Fruit fly (Drosophila melanogaster) whole organism, embryonic: ENCODE measurements around the gene CG42571.
A peak's percentile ranks its signal among the peaks of the same experiment; 100 is the strongest.

ENCODE experiments used
- Awh ChIP-seq: fragments of 200-800 bp; sonication (Bioruptor generic); IDR thresholded peaks from 2 replicates; pipeline ENCODE4, ENCODE4 v1.3.6; 2022; ENCODE audit warnings: missing biosample characterization, missing genetic modification characterization
- BtbVII ChIP-seq: fragments of 200-800 bp; sonication (Bioruptor generic); optimal IDR thresholded peaks from 3 replicates; lab custom pipeline; 2017; ENCODE audit warnings: missing biosample characterization, mild to moderate bottlenecking, missing genetic modification characterization
- CG10543 ChIP-seq: fragments of 200-800 bp; sonication (Bioruptor generic); optimal IDR thresholded peaks from 3 replicates; lab custom pipeline; 2017; ENCODE audit warnings: missing biosample characterization, mild to moderate bottlenecking, missing genetic modification characterization, moderate library complexity
- CG10979 ChIP-seq: fragments of 200-800 bp; sonication (Bioruptor generic); optimal IDR thresholded peaks from 2 replicates; lab custom pipeline; 2018; ENCODE audit warnings: missing biosample characterization, mild to moderate bottlenecking, missing genetic modification characterization, moderate library complexity
- CG11560 ChIP-seq: fragments of 200-800 bp; sonication (Bioruptor generic); IDR thresholded peaks from 3 replicates; pipeline ENCODE4 v1.3.6; 2022; ENCODE audit warnings: missing biosample characterization, missing genetic modification characterization
- CG1233 ChIP-seq: fragments of 200-800 bp; sonication (Bioruptor generic); optimal IDR thresholded peaks from 4 replicates; lab custom pipeline; 2018; ENCODE audit warnings: missing biosample characterization, mild to moderate bottlenecking, missing genetic modification characterization
- CG13123 ChIP-seq: fragments of 200-800 bp; sonication (Bioruptor generic); optimal IDR thresholded peaks from 2 replicates; lab custom pipeline; 2016; ENCODE audit warnings: missing biosample characterization, missing genetic modification characterization
- CG17829 ChIP-seq: fragments of 200-800 bp; optimal IDR thresholded peaks from 2 replicates; lab custom pipeline; 2019; ENCODE audit warnings: missing biosample characterization, mild to moderate bottlenecking, missing genetic modification characterization, moderate library complexity
- CG42726 ChIP-seq: fragments of 200-800 bp; sonication (Bioruptor generic); IDR thresholded peaks from 2 replicates; pipeline ENCODE4 v1.3.6; 2022; ENCODE audit warnings: missing biosample characterization, missing genetic modification characterization; ENCODE audit not compliant: partially characterized antibody
- CG4707 ChIP-seq: fragments of 200-800 bp; sonication (Bioruptor generic); optimal IDR thresholded peaks from 2 replicates; lab custom pipeline; 2018; ENCODE audit warnings: missing biosample characterization, mild to moderate bottlenecking, missing genetic modification characterization, moderate library complexity
- CG5245 ChIP-seq: fragments of 200-800 bp; sonication (Bioruptor generic); optimal IDR thresholded peaks from 3 replicates; lab custom pipeline; 2016; ENCODE audit warnings: missing biosample characterization, missing genetic modification characterization
- CG6175 ChIP-seq: fragments of 200-800 bp; sonication (Bioruptor generic); IDR thresholded peaks from 3 replicates; pipeline ENCODE4 v1.3.6; 2022; ENCODE audit warnings: missing biosample characterization, missing genetic modification characterization
- CG6791 ChIP-seq: fragments of 200-800 bp; sonication (Bioruptor generic); IDR thresholded peaks from 3 replicates; pipeline ENCODE4 v1.3.6; 2022; ENCODE audit warnings: missing biosample characterization, missing genetic modification characterization; ENCODE audit not compliant: partially characterized antibody
- CG6813 ChIP-seq: fragments of 200-800 bp; sonication (Bioruptor generic); optimal IDR thresholded peaks from 2 replicates; lab custom pipeline; 2017; ENCODE audit warnings: missing biosample characterization, missing genetic modification characterization, mild to moderate bottlenecking, moderate library complexity, missing genetic modification reagents
- CG7963 ChIP-seq: fragments of 200-800 bp; sonication (Bioruptor generic); IDR thresholded peaks from 3 replicates; pipeline ENCODE4 v1.3.6; 2022; ENCODE audit warnings: missing biosample characterization, missing genetic modification characterization; ENCODE audit not compliant: partially characterized antibody
- Camta ChIP-seq: fragments of 200-800 bp; sonication (Bioruptor generic); optimal IDR thresholded peaks from 2 replicates; lab custom pipeline; 2016; ENCODE audit warnings: missing biosample characterization, missing genetic modification characterization
- CoRest ChIP-seq: fragments of 200-800 bp; sonication (Bioruptor generic); optimal IDR thresholded peaks from 3 replicates; lab custom pipeline; 2018; ENCODE audit warnings: missing biosample characterization, mild to moderate bottlenecking, missing genetic modification characterization, moderate library complexity
- CrebB ChIP-seq: fragments of 200-800 bp; sonication (Bioruptor generic); optimal IDR thresholded peaks from 3 replicates; lab custom pipeline; 2018; ENCODE audit warnings: missing biosample characterization, mild to moderate bottlenecking, missing genetic modification characterization
- Dad ChIP-seq: fragments of 200-800 bp; sonication (Bioruptor generic); optimal IDR thresholded peaks from 3 replicates; lab custom pipeline; 2016; ENCODE audit warnings: missing biosample characterization, missing genetic modification characterization
- Dek ChIP-seq: fragments of 200-800 bp; sonication (Bioruptor generic); optimal IDR thresholded peaks from 3 replicates; lab custom pipeline; 2019; ENCODE audit warnings: missing biosample characterization, mild to moderate bottlenecking, missing genetic modification characterization, moderate library complexity
- Dref ChIP-seq: fragments of 200-800 bp; sonication (Bioruptor generic); IDR thresholded peaks from 2 replicates; pipeline ENCODE4 v1.3.6; 2022; ENCODE audit warnings: missing biosample characterization, missing genetic modification characterization
- Fer1 ChIP-seq: fragments of 200-800 bp; sonication (Bioruptor generic); optimal IDR thresholded peaks from 2 replicates; lab custom pipeline; 2017; ENCODE audit warnings: missing biosample characterization, mild to moderate bottlenecking, missing genetic modification characterization
- H15 ChIP-seq: fragments of 200-800 bp; sonication (Bioruptor generic); IDR thresholded peaks from 3 replicates; pipeline ENCODE4 v1.3.6; 2022; ENCODE audit warnings: missing biosample characterization, missing genetic modification characterization
- H2.0 ChIP-seq: fragments of 200-800 bp; sonication (Bioruptor generic); IDR thresholded peaks from 2 replicates; pipeline ENCODE4 v1.3.6; 2022; ENCODE audit warnings: missing biosample characterization, missing genetic modification characterization
- Lpt ChIP-seq: fragments of >200 bp; optimal IDR thresholded peaks from 2 replicates; lab custom pipeline; 2018; ENCODE audit warnings: missing biosample characterization, missing genetic modification characterization
- Pdp1 ChIP-seq, 2 experiments: fragments of 200-800 bp; sonication (Bioruptor generic); optimal IDR thresholded peaks; 3 replicates each; lab custom pipeline; 2016; ENCODE audit warnings: missing biosample characterization in 2 of 2, missing genetic modification characterization in 2 of 2, mild to moderate bottlenecking in 1 of 2, moderate library complexity in 1 of 2
- amos ChIP-seq: fragments of 200-800 bp; sonication (Bioruptor generic); IDR thresholded peaks from 2 replicates; pipeline ENCODE4 v1.3.6; 2022; ENCODE audit warnings: missing biosample characterization, missing genetic modification characterization; ENCODE audit not compliant: partially characterized antibody
- ara ChIP-seq: fragments of 200-800 bp; sonication (Bioruptor generic); IDR thresholded peaks from 2 replicates; pipeline ENCODE4 v1.3.6; 2022; ENCODE audit warnings: missing biosample characterization, missing genetic modification characterization
- bowl ChIP-seq: fragments of 200-800 bp; sonication (Bioruptor generic); IDR thresholded peaks from 2 replicates; pipeline ENCODE4 v1.3.6; 2022; ENCODE audit warnings: missing biosample characterization, missing genetic modification characterization
- crc ChIP-seq: fragments of 200-800 bp; sonication (Bioruptor generic); optimal IDR thresholded peaks from 2 replicates; lab custom pipeline; 2016; ENCODE audit warnings: missing biosample characterization, missing genetic modification characterization
- dimm ChIP-seq: fragments of 200-800 bp; sonication (Bioruptor generic); IDR thresholded peaks from 2 replicates; pipeline ENCODE4 v1.3.6; 2022; ENCODE audit warnings: missing biosample characterization, missing genetic modification characterization
- dmrt11E ChIP-seq: fragments of 200-800 bp; sonication (Bioruptor generic); optimal IDR thresholded peaks from 3 replicates; lab custom pipeline; 2018; ENCODE audit warnings: missing biosample characterization, mild to moderate bottlenecking, missing genetic modification characterization, moderate library complexity
- dpn ChIP-seq, 2 experiments: fragments of 200-800 bp; sonication (Bioruptor generic); optimal IDR thresholded peaks; 3 replicates each; lab custom pipeline; 2016; ENCODE audit warnings: missing biosample characterization in 2 of 2, missing genetic modification characterization in 2 of 2
- exex ChIP-seq: fragments of 200-800 bp; sonication (Bioruptor generic); optimal IDR thresholded peaks from 4 replicates; lab custom pipeline; 2018; ENCODE audit warnings: missing biosample characterization, mild to moderate bottlenecking, missing genetic modification characterization, moderate library complexity
- fd64A ChIP-seq: fragments of 200-800 bp; sonication (Bioruptor generic); optimal IDR thresholded peaks from 3 replicates; lab custom pipeline; 2018; ENCODE audit warnings: missing biosample characterization, mild to moderate bottlenecking, missing genetic modification characterization
- gcm ChIP-seq: fragments of 200-800 bp; sonication (Bioruptor generic); optimal IDR thresholded peaks from 2 replicates; lab custom pipeline; 2019; ENCODE audit warnings: missing biosample characterization, mild to moderate bottlenecking, missing genetic modification characterization, moderate library complexity
- gfzf ChIP-seq: fragments of 200-800 bp; sonication (Bioruptor generic); optimal IDR thresholded peaks from 2 replicates; lab custom pipeline; 2016; ENCODE audit warnings: missing biosample characterization, mild to moderate bottlenecking, missing genetic modification characterization, moderate library complexity
- jing ChIP-seq: fragments of 200-800 bp; sonication (Bioruptor generic); optimal IDR thresholded peaks from 2 replicates; lab custom pipeline; 2018; ENCODE audit warnings: missing biosample characterization, mild to moderate bottlenecking, missing genetic modification characterization
- kay ChIP-seq: fragments of 200-800 bp; sonication (Bioruptor generic); optimal IDR thresholded peaks from 2 replicates; lab custom pipeline; 2016; ENCODE audit warnings: missing biosample characterization, missing genetic modification characterization
- lola ChIP-seq, 3 experiments: fragments of >200 bp in 2 of 3; fragments of 200-800 bp in 1 of 3; sonication (Bioruptor generic) in 1 of 3; optimal IDR thresholded peaks; 2 replicates each; lab custom pipeline; 2017 to 2019; ENCODE audit warnings: missing biosample characterization in 3 of 3, missing genetic modification characterization in 3 of 3, mild to moderate bottlenecking in 1 of 3, moderate library complexity in 1 of 3
- nau ChIP-seq: fragments of 200-800 bp; sonication (Bioruptor generic); optimal IDR thresholded peaks from 3 replicates; lab custom pipeline; 2017; ENCODE audit warnings: missing biosample characterization, mild to moderate bottlenecking, missing genetic modification characterization, missing genetic modification reagents
- odd ChIP-seq: fragments of 200-800 bp; sonication (Bioruptor generic); optimal IDR thresholded peaks from 2 replicates; lab custom pipeline; 2017; ENCODE audit warnings: missing biosample characterization, mild to moderate bottlenecking, missing genetic modification characterization
- scrt ChIP-seq: fragments of 200-800 bp; sonication (Bioruptor generic); optimal IDR thresholded peaks from 2 replicates; lab custom pipeline; 2018; ENCODE audit warnings: missing biosample characterization, mild to moderate bottlenecking, missing genetic modification characterization, moderate library complexity
- sens-2 ChIP-seq: fragments of 200-800 bp; sonication (Bioruptor generic); IDR thresholded peaks from 2 replicates; pipeline ENCODE4 v1.3.6; 2022; ENCODE audit warnings: missing biosample characterization, missing genetic modification characterization
- slbo ChIP-seq: fragments of 200-800 bp; sonication (Bioruptor generic); IDR thresholded peaks from 2 replicates; pipeline ENCODE4 v1.3.6; 2022; ENCODE audit warnings: missing biosample characterization, missing genetic modification characterization
- sr ChIP-seq: fragments of 200-800 bp; sonication (Bioruptor generic); IDR thresholded peaks from 3 replicates; pipeline ENCODE4 v1.3.6; 2022; ENCODE audit warnings: missing biosample characterization, missing genetic modification characterization
- tin ChIP-seq: fragments of 200-800 bp; sonication (Bioruptor generic); optimal IDR thresholded peaks from 3 replicates; lab custom pipeline; 2016; ENCODE audit warnings: missing biosample characterization, missing genetic modification characterization
- yki ChIP-seq: fragments of >200 bp; optimal IDR thresholded peaks from 3 replicates; lab custom pipeline; 2018
- zen ChIP-seq: fragments of 200-800 bp; sonication (Bioruptor generic); optimal IDR thresholded peaks from 3 replicates; lab custom pipeline; 2018; ENCODE audit warnings: missing biosample characterization, mild to moderate bottlenecking, missing genetic modification characterization, moderate library complexity
- zen2 ChIP-seq: fragments of 200-800 bp; sonication (Bioruptor generic); IDR thresholded peaks from 3 replicates; pipeline ENCODE4 v1.3.6; 2022; ENCODE audit warnings: missing biosample characterization, missing genetic modification characterization; ENCODE audit not compliant: partially characterized antibody

The CG42571 gene

dm6 chr3L:15728195-15728594 lies 11.9 kb downstream of the CG42571 start, which contains the start of gene comm (continued):
- TF ChIP-seq kay (GFP tag; lab: Kevin White, UChicago): no peak
- no peak for TF ChIP-seq ara (GFP tag; lab: Robert Waterston, UW)
- TF ChIP-seq Camta (GFP tag; lab: Kevin White, UChicago): no peak
- TF ChIP-seq scrt: peak; percentile 45
- peak; percentile 48; the same call in 1 of the 2 replicates for TF ChIP-seq Awh
- TF ChIP-seq odd: peak; percentile 16
- no peak for TF ChIP-seq CoRest (tag; lab: Kevin White, UChicago)
- no peak for TF ChIP-seq CG5245 (GFP tag; lab: Kevin White, UChicago)
- TF ChIP-seq CG10543 (GFP tag; lab: Kevin White, UChicago): peak; percentile 7
- peak; percentile 45 for TF ChIP-seq CG4707 (GFP tag; lab: Kevin White, UChicago)
- TF ChIP-seq crc (GFP tag; lab: Kevin White, UChicago): no peak
- TF ChIP-seq H2.0 (GFP tag; lab: Robert Waterston, UW): no peak
- TF ChIP-seq sens-2: no peak
- no peak for TF ChIP-seq dmrt11E (tag; lab: Kevin White, UChicago)
- TF ChIP-seq CG11560 (tag; lab: Robert Waterston, UW): no peak
- TF ChIP-seq CG6175: 0 out of 3 replicates have a peak, but pooled peaks have one; percentile 36
- no peak for TF ChIP-seq nau (GFP tag; lab: Kevin White, UChicago)
- no peak for TF ChIP-seq H15 (GFP tag; lab: Robert Waterston, UW)
- no peak for TF ChIP-seq CG1233 (GFP tag; lab: Kevin White, UChicago)
- TF ChIP-seq Dref (GFP tag; lab: Robert Waterston, UW): no peak
- TF ChIP-seq zen2 (GFP tag; lab: Robert Waterston, UW): peak; percentile 73; the same call in 2 of the 3 replicates
- peak; percentile 19; the same call in 1 of the 2 replicates for TF ChIP-seq bowl (GFP tag; lab: Robert Waterston, UW)
- TF ChIP-seq zen (tag; lab: Kevin White, UChicago): no peak
- TF ChIP-seq CG7963 (GFP tag; lab: Robert Waterston, UW): peak; percentile 40; the same call in 1 of the 3 replicates
- TF ChIP-seq CrebB (tag; lab: Kevin White, UChicago): peak; percentile 59
- TF ChIP-seq yki (lab: Kevin White, UChicago): no peak
- peak; percentile 31 for TF ChIP-seq CG10979 (tag; lab: Kevin White, UChicago)
- TF ChIP-seq gcm (GFP tag; lab: Kevin White, UChicago): peak; percentile 65
- peak in 1 of 2 experiments; percentile 51 for TF ChIP-seq Pdp1 (GFP tag; optimal IDR thresholded peaks at IDR 0.05; lab: Kevin White, UChicago)
- TF ChIP-seq Lpt (GFP tag; lab: Kevin White, UChicago): no peak
- 0 out of 2 replicates have a peak, but pooled peaks have one; percentile 30 for TF ChIP-seq slbo (GFP tag; lab: Robert Waterston, UW)
- TF ChIP-seq CG6813 (GFP tag; lab: Kevin White, UChicago): no peak
- TF ChIP-seq dimm (GFP tag; lab: Robert Waterston, UW): no peak
- TF ChIP-seq fd64A (GFP tag; lab: Kevin White, UChicago): no peak
- TF ChIP-seq BtbVII: peak; percentile 5
- peak; percentile 73; the same call in 1 of the 2 replicates for TF ChIP-seq amos (GFP tag; lab: Robert Waterston, UW)
- TF ChIP-seq tin (GFP tag; lab: Kevin White, UChicago): no peak
- TF ChIP-seq CG13123 (GFP tag; lab: Kevin White, UChicago): no peak
- peak; percentile 62 for TF ChIP-seq Fer1 (GFP tag; lab: Kevin White, UChicago)
- peak; percentile 72; the same call in 2 of the 3 replicates for TF ChIP-seq CG6791 (GFP tag; lab: Robert Waterston, UW)
- no peak for TF ChIP-seq gfzf (GFP tag; lab: Kevin White, UChicago)
- no peak for TF ChIP-seq dpn (GFP tag; optimal IDR thresholded peaks at IDR 0.05; lab: Kevin White, UChicago)
- TF ChIP-seq Dek (tag; lab: Kevin White, UChicago): peak; percentile 5
- no peak for TF ChIP-seq exex (tag; lab: Kevin White, UChicago)
- peak; percentile 91 for TF ChIP-seq CG17829 (tag; lab: Kevin White, UChicago)
- no peak for TF ChIP-seq sr
- TF ChIP-seq lola (GFP tag; optimal IDR thresholded peaks at IDR 0.05; lab: Kevin White, UChicago): no peak
- TF ChIP-seq CG42726 (GFP tag; lab: Robert Waterston, UW): peak; percentile 84
- TF ChIP-seq Dad (GFP tag; lab: Kevin White, UChicago): no peak
- no peak for TF ChIP-seq jing (GFP tag; lab: Kevin White, UChicago)
